Fruit fly (Drosophila melanogaster) Kc167 (cell line): ENCODE data around the gene CG10801.

Experiments used
- Myc ChIP-seq: fragments of >200 bp; optimal IDR thresholded peaks from 2 replicates; lab custom pipeline; 2017; ENCODE audit warnings: missing external identifiers
- Sin3A ChIP-seq: fragments of >200 bp; optimal IDR thresholded peaks from 2 replicates; lab custom pipeline; 2018; ENCODE audit warnings: missing external identifiers
- h ChIP-seq: fragments of >200 bp; optimal IDR thresholded peaks from 3 replicates; lab custom pipeline; 2018; ENCODE audit warnings: missing external identifiers
- insv ChIP-seq: fragments of >200 bp; optimal IDR thresholded peaks from 3 replicates; lab custom pipeline; 2018; ENCODE audit warnings: missing external identifiers
- psq ChIP-seq: fragments of >200 bp; optimal IDR thresholded peaks from 2 replicates; lab custom pipeline; 2017; ENCODE audit warnings: missing external identifiers
- ttk ChIP-seq: sonication (Bioruptor generic); optimal IDR thresholded peaks from 2 replicates; lab custom pipeline; 2017; ENCODE audit warnings: missing external identifiers

Gene CG10801

dm6 chrX:3460140-3460642, at the start of gene CG10801, which contains the start of gene CG16782:
Gene CG10801, plus strand, starts transcription at chrX:3460592.
Gene CG16782, minus strand, starts transcription at chrX:3460240.
- TF ChIP-seq ttk (no peak), h (lab: Kevin White, UChicago) (no peak), Sin3A (lab: Kevin White, UChicago) (no peak), Myc (lab: Kevin White, UChicago) (no peak), psq (lab: Kevin White, UChicago) (no peak), insv (lab: Kevin White, UChicago) (no peak)

DNA sequence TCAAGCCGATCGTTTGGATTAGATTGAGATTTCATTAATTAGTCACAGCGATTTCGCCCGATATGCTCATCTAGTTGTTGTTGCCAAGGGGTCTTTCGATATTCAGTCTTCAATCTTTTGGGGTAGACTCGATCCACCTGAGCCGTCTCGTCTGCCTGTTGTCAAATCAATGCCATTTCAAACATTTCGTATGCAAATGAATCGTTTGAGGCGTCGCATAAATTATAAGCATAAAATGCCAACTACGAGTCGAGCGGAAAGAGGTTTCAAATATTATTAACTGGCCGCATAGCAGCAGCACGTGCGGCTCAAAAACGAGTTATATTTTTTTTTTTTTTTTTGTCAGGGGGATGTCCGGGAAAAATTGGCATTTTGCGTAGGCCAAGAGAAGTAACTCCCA, 49.0 kb upstream of the CG10801 start:
- no peak for TF ChIP-seq psq (lab: Kevin White, UChicago)
- no peak for TF ChIP-seq insv (lab: Kevin White, UChicago)
- TF ChIP-seq Sin3A (lab: Kevin White, UChicago), result no peak
- no peak for TF ChIP-seq h (lab: Kevin White, UChicago)
- no peak for TF ChIP-seq Myc (lab: Kevin White, UChicago)
- no peak for TF ChIP-seq ttk

- no peak for TF ChIP-seq h (lab: Kevin White, UChicago)
- TF ChIP-seq Sin3A (lab: Kevin White, UChicago), result no peak
- TF ChIP-seq psq (lab: Kevin White, UChicago), result no peak
- no peak for TF ChIP-seq ttk
- TF ChIP-seq Myc (lab: Kevin White, UChicago), result no peak
- no peak for TF ChIP-seq insv (lab: Kevin White, UChicago)
These were observed 48.6 kb upstream of the CG10801 start for dm6 chrX:3411812-3412211.

DNA sequence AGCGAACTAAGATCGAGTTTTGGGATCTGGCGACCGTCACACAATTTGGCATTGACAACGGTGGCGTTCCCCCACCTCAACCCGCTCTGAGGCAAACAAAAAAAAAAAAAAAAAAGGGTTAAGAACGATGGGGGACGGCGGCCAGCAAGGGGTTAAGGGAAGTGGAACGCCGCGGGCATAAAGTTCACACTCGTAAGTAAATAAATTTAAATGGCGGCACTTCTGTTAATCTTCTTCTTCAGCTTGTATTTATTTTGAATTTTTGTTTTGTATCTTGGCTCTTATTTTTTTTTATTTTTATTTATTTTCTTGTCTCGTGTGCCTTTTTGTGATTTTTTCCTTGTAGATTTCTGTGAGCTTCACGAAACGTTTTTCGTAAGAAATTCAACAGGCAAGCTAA, 47.5 kb upstream of the CG10801 start:
- no peak for TF ChIP-seq ttk
- TF ChIP-seq psq (lab: Kevin White, UChicago), result no peak
- TF ChIP-seq Sin3A (lab: Kevin White, UChicago), result no peak
- TF ChIP-seq Myc (lab: Kevin White, UChicago), result no peak
- no peak for TF ChIP-seq h (lab: Kevin White, UChicago)
- TF ChIP-seq insv (lab: Kevin White, UChicago), result no peak

dm6 chrX:3414003-3414767, 46.2 kb upstream of the CG10801 start:
- TF ChIP-seq insv (lab: Kevin White, UChicago) (no peak), Sin3A (lab: Kevin White, UChicago) (no peak)

dm6 chrX:3423199-3423768, 37.1 kb upstream of the CG10801 start:
- TF ChIP-seq Myc (lab: Kevin White, UChicago) (no peak), insv (lab: Kevin White, UChicago) (no peak), h (lab: Kevin White, UChicago) (no peak), ttk (no peak), Sin3A (lab: Kevin White, UChicago) (no peak), psq (lab: Kevin White, UChicago) (no peak)

DNA sequence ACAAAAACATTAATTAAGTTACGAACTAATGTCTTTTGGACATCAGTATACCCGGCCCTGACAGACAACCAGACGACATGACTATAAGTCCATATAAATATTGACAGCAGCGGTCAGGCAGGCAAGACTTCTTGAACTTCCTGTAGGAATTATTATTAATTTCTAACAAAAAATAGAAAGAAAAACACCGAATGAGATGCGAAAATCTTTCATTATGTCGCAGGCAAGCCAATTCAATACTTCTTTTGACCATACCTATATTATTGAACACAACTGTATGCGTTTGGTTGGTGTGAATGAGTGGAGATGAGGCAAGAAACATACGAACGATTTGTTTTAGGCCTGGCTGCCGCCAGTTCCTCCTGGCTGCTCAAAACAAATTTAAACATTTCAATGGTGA, 35.4 kb upstream of the CG10801 start:
- no peak for TF ChIP-seq insv (lab: Kevin White, UChicago)
- TF ChIP-seq h (lab: Kevin White, UChicago), result no peak
- TF ChIP-seq Myc (lab: Kevin White, UChicago), result no peak
- no peak for TF ChIP-seq ttk
- TF ChIP-seq Sin3A (lab: Kevin White, UChicago), result no peak
- TF ChIP-seq psq (lab: Kevin White, UChicago), result no peak

- no peak for TF ChIP-seq psq (lab: Kevin White, UChicago)
- TF ChIP-seq ttk, result no peak
- no peak for TF ChIP-seq Sin3A (lab: Kevin White, UChicago)
- TF ChIP-seq Myc (lab: Kevin White, UChicago), result no peak
- no peak for TF ChIP-seq h (lab: Kevin White, UChicago)
- no peak for TF ChIP-seq insv (lab: Kevin White, UChicago)
These were observed 33.4 kb upstream of the CG10801 start for dm6 chrX:3426803-3427613.

DNA sequence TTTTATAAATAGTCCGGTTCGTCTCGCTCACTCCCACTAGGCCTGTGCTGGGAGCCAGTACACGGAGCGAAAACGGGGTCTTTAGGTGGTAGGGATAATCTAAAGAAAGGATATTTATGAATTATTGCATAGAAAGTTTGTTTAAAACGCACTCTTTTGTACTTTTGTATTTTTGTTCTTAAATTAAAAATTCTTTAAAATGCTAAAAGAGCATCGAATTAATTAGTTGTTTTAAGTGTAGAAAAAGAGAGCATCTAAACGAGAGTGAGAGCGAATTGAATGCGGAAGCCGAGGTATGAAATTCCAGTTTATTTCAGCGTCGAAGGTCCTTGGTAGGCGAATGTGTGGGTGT, 32.8 kb upstream of the CG10801 start:
- no peak for TF ChIP-seq psq (lab: Kevin White, UChicago)
- TF ChIP-seq ttk, result no peak
- TF ChIP-seq insv (lab: Kevin White, UChicago), result no peak
- no peak for TF ChIP-seq Sin3A (lab: Kevin White, UChicago)
- no peak for TF ChIP-seq Myc (lab: Kevin White, UChicago)
- no peak for TF ChIP-seq h (lab: Kevin White, UChicago)

dm6 chrX:3429952-3430351, 30.4 kb upstream of the CG10801 start:
- no peak for TF ChIP-seq insv (lab: Kevin White, UChicago)
- TF ChIP-seq psq (lab: Kevin White, UChicago), result no peak
- TF ChIP-seq Myc (lab: Kevin White, UChicago), result no peak
- no peak for TF ChIP-seq ttk
- TF ChIP-seq Sin3A (lab: Kevin White, UChicago), result no peak
- TF ChIP-seq h (lab: Kevin White, UChicago), result no peak

DNA sequence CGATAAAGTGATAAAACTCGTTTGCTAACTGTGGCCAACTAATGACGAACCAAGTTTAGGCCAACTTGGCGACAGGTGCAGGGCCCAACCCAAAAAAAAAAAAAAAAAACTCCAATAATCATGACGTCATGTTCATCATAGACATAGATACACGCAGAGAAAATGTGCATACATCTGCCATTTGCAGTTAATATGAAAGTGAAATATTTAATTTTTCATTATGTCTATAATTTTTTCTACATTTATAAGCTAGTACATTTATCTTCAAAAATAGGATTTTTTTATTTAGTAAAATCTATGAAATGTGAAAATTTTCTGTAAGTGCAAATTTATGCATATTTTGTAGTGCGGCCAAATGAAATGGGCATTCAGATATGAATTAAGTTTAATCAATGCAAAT, 28.8 kb upstream of the CG10801 start:
- no peak for TF ChIP-seq psq (lab: Kevin White, UChicago)
- TF ChIP-seq insv (lab: Kevin White, UChicago), result no peak
- no peak for TF ChIP-seq Myc (lab: Kevin White, UChicago)
- TF ChIP-seq Sin3A (lab: Kevin White, UChicago), result no peak
- TF ChIP-seq ttk, result no peak
- TF ChIP-seq h (lab: Kevin White, UChicago), result no peak
